Fruit fly (Drosophila melanogaster): ENCODE measurements around the gene Amnionless.

Amnionless gene

DNA sequence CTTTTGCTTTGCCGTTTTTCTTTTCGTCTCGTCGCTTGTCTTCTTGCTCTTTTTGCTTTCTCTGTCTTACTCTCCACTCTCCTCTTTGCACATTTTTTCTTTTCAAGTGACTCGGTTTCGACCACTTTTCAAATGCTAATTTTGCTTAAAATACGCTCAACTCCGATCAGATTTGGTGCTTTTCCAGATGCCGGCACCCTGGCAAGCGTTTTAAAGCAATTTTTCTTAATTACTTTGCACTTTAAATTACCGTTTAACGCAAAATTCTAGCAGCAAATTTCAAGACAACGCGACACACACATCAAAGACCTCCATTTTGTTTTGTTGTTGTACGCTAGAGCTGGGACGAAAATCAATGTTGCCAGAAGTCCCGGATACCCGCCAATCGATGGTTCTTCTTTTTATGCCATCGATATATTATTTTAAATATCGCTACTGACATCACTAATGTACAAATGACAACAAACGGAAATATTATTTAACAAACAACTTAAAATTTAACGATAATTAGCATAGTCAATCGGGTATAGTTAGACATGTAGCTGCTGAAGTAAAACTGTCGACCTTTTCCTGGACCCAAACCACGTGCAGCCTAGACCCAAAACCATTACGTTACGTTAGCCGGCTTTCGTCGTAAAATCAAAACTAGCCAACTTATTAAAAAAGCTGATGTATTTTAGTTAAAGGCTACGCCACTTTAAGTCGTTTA is 38.3 kb downstream of the Amnionless start, which contains the start of gene kis (continued):
- TF ChIP-seq prd (optimal IDR thresholded peaks at IDR 0.05) (no peak), prd (GFP tag; IDR thresholded peaks at IDR 0.05) (peak; percentile 49; the same call in 2 of the 3 replicates), bsh (GFP tag; optimal IDR thresholded peaks at IDR 0.05) (peak; percentile 5 to 21), sim (GFP tag; IDR thresholded peaks at IDR 0.05) (no peak), zen2 (GFP tag; IDR thresholded peaks at IDR 0.05; ENCODE audit: partially characterized antibody) (peak; percentile 94), ro (GFP tag; IDR thresholded peaks at IDR 0.05) (no peak), CG6654 (GFP tag; optimal IDR thresholded peaks at IDR 0.05) (no peak), CG8944 (GFP tag; optimal IDR thresholded peaks at IDR 0.05) (peak; percentile 6), vvl (GFP tag; IDR thresholded peaks at IDR 0.05) (peak; percentile 57; the same call in 1 of the 2 replicates), CG4328 (GFP tag; optimal IDR thresholded peaks at IDR 0.05) (peak; percentile 21), Fer1 (GFP tag; optimal IDR thresholded peaks at IDR 0.05) (peak; percentile 63), esg (GFP tag; conservative IDR thresholded peaks at IDR 0.05) (no peak), CG3281 (GFP tag; optimal IDR thresholded peaks at IDR 0.05) (peak; percentile 9), NC2β (GFP tag; optimal IDR thresholded peaks at IDR 0.05) (peak; percentile 34), NC2α (GFP tag; optimal IDR thresholded peaks at IDR 0.05) (peak; percentile 0), CG2712 (tag; optimal IDR thresholded peaks at IDR 0.05) (peak; percentile 68), CG7357 (GFP tag; IDR thresholded peaks at IDR 0.05) (no peak), cas (GFP tag; IDR thresholded peaks at IDR 0.05) (no peak), jumu (GFP tag; optimal IDR thresholded peaks at IDR 0.05) (peak; percentile 59), pros (GFP tag; optimal IDR thresholded peaks at IDR 0.05) (peak; percentile 95), pfk (GFP tag; optimal IDR thresholded peaks at IDR 0.05) (no peak), Doc2 (GFP tag; IDR thresholded peaks at IDR 0.05) (no peak), GATAe (GFP tag; conservative IDR thresholded peaks at IDR 0.05) (no peak), ems (GFP tag; optimal IDR thresholded peaks at IDR 0.05) (no peak), CG3065 (GFP tag; optimal IDR thresholded peaks at IDR 0.05) (no peak), knrl (GFP tag; IDR thresholded peaks at IDR 0.05; ENCODE audit: partially characterized antibody) (peak; percentile 98), CG6689 (GFP tag; IDR thresholded peaks at IDR 0.05) (no peak), Dbx (GFP tag; IDR thresholded peaks at IDR 0.05) (peak; percentile 73; the same call in 2 of the 3 replicates), pan (optimal IDR thresholded peaks at IDR 0.05) (no peak), pan (GFP tag; optimal IDR thresholded peaks at IDR 0.05 in 1 of 2, IDR thresholded peaks at IDR 0.05 in 1 of 2) (no peak), dpn (GFP tag; optimal IDR thresholded peaks at IDR 0.05) (peak; percentile 27 to 63), kay (GFP tag; optimal IDR thresholded peaks at IDR 0.05) (no peak), YL-1 (GFP tag; optimal IDR thresholded peaks at IDR 0.05) (peak; percentile 88), CG12942 (GFP tag; optimal IDR thresholded peaks at IDR 0.05) (peak; percentile 30), CG7556 (GFP tag; optimal IDR thresholded peaks at IDR 0.05) (no peak), CG15011 (GFP tag; optimal IDR thresholded peaks at IDR 0.05) (no peak), Dll (GFP tag; IDR thresholded peaks at IDR 0.05; ENCODE audit: partially characterized antibody) (peak; percentile 97), fd3F (GFP tag; optimal IDR thresholded peaks at IDR 0.05) (no peak), Side (GFP tag; optimal IDR thresholded peaks at IDR 0.05) (peak; percentile 34), NK7.1 (GFP tag; optimal IDR thresholded peaks at IDR 0.05) (peak; percentile 3), btn (GFP tag; optimal IDR thresholded peaks at IDR 0.05) (peak; percentile 2), B-H2 (GFP tag; optimal IDR thresholded peaks at IDR 0.05) (peak; percentile 65), PHDP (tag; optimal IDR thresholded peaks at IDR 0.05) (peak; percentile 56), Sox102F (GFP tag; optimal IDR thresholded peaks at IDR 0.05) (peak; percentile 10), Mes4 (GFP tag; optimal IDR thresholded peaks at IDR 0.05) (peak; percentile 29), CG2678 (tag; optimal IDR thresholded peaks at IDR 0.05) (peak; percentile 41), Optix (GFP tag; IDR thresholded peaks at IDR 0.05) (no peak), D19A (tag; optimal IDR thresholded peaks at IDR 0.05) (peak; percentile 22), ftz-f1 (GFP tag; optimal IDR thresholded peaks at IDR 0.05) (no peak), Kr (GFP tag; optimal IDR thresholded peaks at IDR 0.05) (no peak), CG32772 (GFP tag; IDR thresholded peaks at IDR 0.05) (no peak)
